Fruit fly (Drosophila melanogaster): ENCODE data around the gene CG42654.

dm6 chr3L:19951035-19951434 is 3.3 kb downstream of the CG42654 start, which contains the start of gene CG32219:
- no peak for TF ChIP-seq CG4318 (GFP tag; optimal IDR thresholded peaks at IDR 0.05)
- TF ChIP-seq fd59A (GFP tag; optimal IDR thresholded peaks at IDR 0.05), result no peak
- no peak for TF ChIP-seq CG6808 (GFP tag; optimal IDR thresholded peaks at IDR 0.05)
- no peak for TF ChIP-seq CG10669 (GFP tag; optimal IDR thresholded peaks at IDR 0.05)
- TF ChIP-seq CG11294 (GFP tag; IDR thresholded peaks at IDR 0.05), result no peak

Measured in whole organism, prepupa.